Worm (Caenorhabditis elegans) whole organism, L4 larva: ENCODE measurements around the gene C10G8.4.

Source experiments
- D1046.2 ChIP-seq: fragments of 200-800 bp; sonication (Bioruptor generic); IDR thresholded peaks from 2 replicates; pipeline ENCODE4 v1.3.6; 2022; ENCODE audit warnings: missing genetic modification characterization, missing compliant biosample characterization
- F37D6.2 ChIP-seq: sonication (generic microtip); optimal IDR thresholded peaks from 2 replicates; lab custom pipeline; 2016; ENCODE audit warnings: mild to moderate bottlenecking, missing genetic modification characterization, missing compliant biosample characterization
- F44E2.7 ChIP-seq: fragments of 200-800 bp; sonication (Bioruptor generic); IDR thresholded peaks from 2 replicates; pipeline ENCODE4 v2.1.2; 2022; ENCODE audit warnings: missing genetic modification characterization, missing compliant biosample characterization
- F49E8.2 ChIP-seq: sonication (generic microtip); optimal IDR thresholded peaks from 2 replicates; lab custom pipeline; 2016; ENCODE audit warnings: missing compliant biosample characterization, mild to moderate bottlenecking, missing genetic modification characterization, borderline replicate concordance
- T20F7.1 ChIP-seq: fragments of 200-800 bp; sonication (Bioruptor generic); optimal IDR thresholded peaks from 2 replicates; lab custom pipeline; 2018; ENCODE audit warnings: mild to moderate bottlenecking, missing genetic modification characterization, missing compliant biosample characterization
- Y5F2A.4 ChIP-seq: fragments of 200-800 bp; sonication (Bioruptor generic); optimal IDR thresholded peaks from 2 replicates; lab custom pipeline; 2018; ENCODE audit warnings: mild to moderate bottlenecking, missing genetic modification characterization, missing compliant biosample characterization
- ZK546.5 ChIP-seq, 2 experiments: sonication (generic microtip); optimal IDR thresholded peaks; 2 replicates each; lab custom pipeline; 2017; ENCODE audit warnings: missing biosample characterization in 2 of 2, missing genetic modification characterization in 2 of 2
- ama-1 ChIP-seq: fragments of 150-350 bp; optimal IDR thresholded peaks from 2 replicates; lab custom pipeline; 2014; ENCODE audit warnings: inconsistent platforms, mixed read lengths
- ceh-20 ChIP-seq: fragments of 200-800 bp; sonication (Bioruptor generic); IDR thresholded peaks from 2 replicates; pipeline ENCODE4 v1.3.6; 2022; ENCODE audit warnings: missing genetic modification reagents, missing genetic modification characterization, missing compliant biosample characterization
- ceh-62 ChIP-seq: sonication (generic microtip); optimal IDR thresholded peaks from 2 replicates; lab custom pipeline; 2017; ENCODE audit warnings: missing biosample characterization, missing genetic modification characterization
- ceh-82 ChIP-seq: sonication (generic microtip); optimal IDR thresholded peaks from 2 replicates; lab custom pipeline; 2017; ENCODE audit warnings: missing biosample characterization, missing genetic modification characterization
- ces-1 ChIP-seq: fragments of 150-350 bp; sonication (generic microtip); optimal IDR thresholded peaks from 4 replicates; lab custom pipeline; 2014; ENCODE audit warnings: missing biosample characterization, missing genetic modification reagents, missing genetic modification characterization
- cey-2 ChIP-seq: sonication (generic microtip); optimal IDR thresholded peaks from 3 replicates; lab custom pipeline; 2017; ENCODE audit warnings: missing genetic modification characterization, mild to moderate bottlenecking, missing compliant biosample characterization, antibody characterized with exemption, borderline replicate concordance; ENCODE audit not compliant: insufficient read depth
- ctbp-1 ChIP-seq: fragments of 200-800 bp; sonication (Bioruptor generic); IDR thresholded peaks from 2 replicates; pipeline ENCODE4 v1.3.6; 2022; ENCODE audit warnings: missing genetic modification reagents, missing genetic modification characterization, missing compliant biosample characterization
- daf-19 ChIP-seq: fragments of 200-800 bp; sonication (Bioruptor generic); conservative IDR thresholded peaks from 2 replicates; pipeline ENCODE4 v1.3.6; 2022; ENCODE audit warnings: missing genetic modification characterization, missing compliant biosample characterization
- daf-8 ChIP-seq: fragments of 200-800 bp; sonication (Bioruptor generic); IDR thresholded peaks from 2 replicates; pipeline ENCODE4 v1.3.6; 2022; ENCODE audit warnings: missing genetic modification characterization, missing compliant biosample characterization
- dpl-1 ChIP-seq: fragments of 150-350 bp; optimal IDR thresholded peaks from 2 replicates; lab custom pipeline; 2014; ENCODE audit warnings: missing biosample characterization, missing genetic modification reagents, missing genetic modification characterization
- dve-1 ChIP-seq: sonication (generic microtip); optimal IDR thresholded peaks from 2 replicates; lab custom pipeline; 2017; ENCODE audit warnings: antibody characterized with exemption, mild to moderate bottlenecking, missing genetic modification characterization, missing compliant biosample characterization; ENCODE audit not compliant: insufficient read depth
- gei-8 ChIP-seq: fragments of 200-800 bp; sonication (Bioruptor generic); optimal IDR thresholded peaks from 2 replicates; lab custom pipeline; 2018; ENCODE audit warnings: mild to moderate bottlenecking, missing genetic modification characterization, missing compliant biosample characterization
- hif-1 ChIP-seq, 2 experiments: sonication (generic microtip); optimal IDR thresholded peaks; 2 replicates each; lab custom pipeline; 2016 to 2017; ENCODE audit warnings: missing compliant biosample characterization in 2 of 2, missing genetic modification characterization in 2 of 2, missing genetic modification reagents in 2 of 2, missing genotype in 2 of 2, mild to moderate bottlenecking in 1 of 2
- hlh-11 ChIP-seq: fragments of 200-800 bp; sonication (Bioruptor generic); optimal IDR thresholded peaks from 2 replicates; lab custom pipeline; 2018; ENCODE audit warnings: mild to moderate bottlenecking, missing genetic modification characterization, missing compliant biosample characterization
- hlh-30 ChIP-seq: sonication (generic microtip); optimal IDR thresholded peaks from 2 replicates; lab custom pipeline; 2017; ENCODE audit warnings: antibody characterized with exemption, mild to moderate bottlenecking, missing genetic modification characterization, missing compliant biosample characterization; ENCODE audit not compliant: insufficient read depth
- jun-1 ChIP-seq: fragments of 150-350 bp; optimal IDR thresholded peaks from 2 replicates; lab custom pipeline; 2014; ENCODE audit warnings: missing biosample characterization, missing genetic modification reagents, missing genetic modification characterization
- lin-13 ChIP-seq: fragments of 150-350 bp; optimal IDR thresholded peaks from 2 replicates; lab custom pipeline; 2014; ENCODE audit warnings: missing biosample characterization, missing genetic modification reagents, missing genetic modification characterization
- lin-15B ChIP-seq: fragments of 150-350 bp; sonication (generic microtip); optimal IDR thresholded peaks from 3 replicates; lab custom pipeline; 2014; ENCODE audit warnings: missing biosample characterization, missing genetic modification characterization
- lin-29 ChIP-seq: fragments of 200-800 bp; sonication (Bioruptor generic); IDR thresholded peaks from 2 replicates; pipeline ENCODE4 v1.3.6; 2022; ENCODE audit warnings: missing genetic modification reagents, missing genetic modification characterization, missing compliant biosample characterization
- lin-38 ChIP-seq: fragments of 200-800 bp; sonication (Bioruptor generic); IDR thresholded peaks from 2 replicates; pipeline ENCODE4 v1.3.6; 2022; ENCODE audit warnings: missing genetic modification reagents, missing genetic modification characterization, missing compliant biosample characterization
- lsy-2 ChIP-seq, 2 experiments: fragments of 150-350 bp in 1 of 2; sonication (generic microtip) in 1 of 2; optimal IDR thresholded peaks; 2 replicates each; lab custom pipeline; 2014 to 2017; ENCODE audit warnings: missing biosample characterization in 2 of 2, missing genetic modification characterization in 2 of 2
- mes-2 ChIP-seq: sonication (generic microtip); optimal IDR thresholded peaks from 2 replicates; lab custom pipeline; 2016; ENCODE audit warnings: missing genotype, mild to moderate bottlenecking, missing genetic modification characterization, missing compliant biosample characterization; ENCODE audit not compliant: poor library complexity, severe bottlenecking
- mxl-3 ChIP-seq: fragments of 200-800 bp; sonication (Bioruptor generic); optimal IDR thresholded peaks from 2 replicates; lab custom pipeline; 2018; ENCODE audit warnings: mild to moderate bottlenecking, missing genetic modification characterization, missing compliant biosample characterization
- nhr-10 ChIP-seq: fragments of 150-350 bp; optimal IDR thresholded peaks from 2 replicates; lab custom pipeline; 2014; ENCODE audit warnings: missing biosample characterization, missing genetic modification characterization
- nhr-11 ChIP-seq: fragments of 150-350 bp; optimal IDR thresholded peaks from 2 replicates; lab custom pipeline; 2014; ENCODE audit warnings: missing biosample characterization, missing genetic modification characterization
- nhr-237 ChIP-seq: sonication (generic microtip); optimal IDR thresholded peaks from 2 replicates; lab custom pipeline; 2017; ENCODE audit warnings: missing biosample characterization, missing genetic modification characterization
- nhr-25 ChIP-seq: sonication (generic microtip); optimal IDR thresholded peaks from 2 replicates; lab custom pipeline; 2017; ENCODE audit warnings: missing genetic modification characterization, mild to moderate bottlenecking, missing compliant biosample characterization, antibody characterized with exemption, moderate library complexity, borderline replicate concordance; ENCODE audit not compliant: insufficient read depth
- nhr-76 ChIP-seq: fragments of 150-350 bp; optimal IDR thresholded peaks from 2 replicates; lab custom pipeline; 2014; ENCODE audit warnings: missing biosample characterization, missing genetic modification characterization
- nhr-77 ChIP-seq: fragments of 150-350 bp; optimal IDR thresholded peaks from 2 replicates; lab custom pipeline; 2014; ENCODE audit warnings: missing biosample characterization, missing genetic modification characterization
- php-3 ChIP-seq: fragments of 200-800 bp; sonication (Bioruptor generic); IDR thresholded peaks from 2 replicates; pipeline ENCODE4 v1.3.6; 2022; ENCODE audit warnings: missing genetic modification reagents, missing genetic modification characterization, missing compliant biosample characterization
- pqm-1 ChIP-seq: sonication (generic microtip); optimal IDR thresholded peaks from 2 replicates; lab custom pipeline; 2017; ENCODE audit warnings: missing biosample characterization, missing genetic modification characterization
- rbr-2 ChIP-seq: sonication (generic microtip); optimal IDR thresholded peaks from 2 replicates; lab custom pipeline; 2016; ENCODE audit warnings: missing genotype, missing genetic modification characterization, missing compliant biosample characterization
- saeg-2 ChIP-seq: fragments of 200-800 bp; sonication (Bioruptor generic); IDR thresholded peaks from 2 replicates; pipeline ENCODE4 v1.3.6; 2022; ENCODE audit warnings: missing genetic modification reagents, missing genetic modification characterization, missing compliant biosample characterization
- snpc-1.2 ChIP-seq: fragments of 200-800 bp; sonication (Bioruptor generic); IDR thresholded peaks from 2 replicates; pipeline ENCODE4 v1.3.6; 2022; ENCODE audit warnings: missing genetic modification reagents, missing genetic modification characterization, missing compliant biosample characterization
- snpc-4 ChIP-seq: fragments of 150-350 bp; optimal IDR thresholded peaks from 2 replicates; lab custom pipeline; 2014; ENCODE audit warnings: missing biosample characterization, missing genetic modification characterization
- unc-39 ChIP-seq: sonication (generic microtip); optimal IDR thresholded peaks from 2 replicates; lab custom pipeline; 2017; ENCODE audit warnings: missing biosample characterization, missing genetic modification characterization
- unc-62 ChIP-seq, 3 experiments: fragments of 150-350 bp in 1 of 3; sonication (generic microtip); optimal IDR thresholded peaks in 2 of 3; peaks in 1 of 3; 1 replicate in 1 of 3; 2 replicates in 2 of 3; lab custom pipeline; 2014 to 2017; ENCODE audit warnings: missing biosample characterization in 3 of 3, missing genetic modification characterization in 3 of 3, missing genetic modification reagents in 3 of 3, missing genotype in 1 of 3
- vab-7 ChIP-seq: fragments of 200-800 bp; sonication (Bioruptor generic); IDR thresholded peaks from 2 replicates; pipeline ENCODE4 v1.3.6; 2022; ENCODE audit warnings: missing genetic modification reagents, missing genetic modification characterization, missing compliant biosample characterization
- zag-1 ChIP-seq: fragments of 150-350 bp; optimal IDR thresholded peaks from 2 replicates; lab custom pipeline; 2014; ENCODE audit warnings: missing biosample characterization, missing genetic modification characterization
- zfp-2 ChIP-seq: sonication (generic microtip); optimal IDR thresholded peaks from 2 replicates; lab custom pipeline; 2016; ENCODE audit warnings: mild to moderate bottlenecking, missing genetic modification characterization, missing compliant biosample characterization
- zfp-3 ChIP-seq: fragments of 200-800 bp; sonication (Bioruptor generic); conservative IDR thresholded peaks from 2 replicates; pipeline ENCODE4 v1.3.6; 2022; ENCODE audit warnings: missing genetic modification reagents, missing genetic modification characterization, missing compliant biosample characterization
- zip-2 ChIP-seq: fragments of 150-350 bp; optimal IDR thresholded peaks from 2 replicates; lab custom pipeline; 2014; ENCODE audit warnings: missing biosample characterization, missing genetic modification characterization
- ztf-7 ChIP-seq: fragments of 150-350 bp; optimal IDR thresholded peaks from 2 replicates; lab custom pipeline; 2014; ENCODE audit warnings: missing biosample characterization, missing genetic modification characterization

Gene C10G8.4

ce11 chrV:5329677-5330266 is 18.0 kb downstream of the C10G8.4 start:
- TF ChIP-seq vab-7 (GFP tag; lab: Robert Waterston, UW) (0 out of 2 replicates have a peak, but pooled peaks have one; percentile 37), Y5F2A.4 (GFP tag; lab: Kevin White, UChicago) (no peak), mes-2 (peak; percentile 35), nhr-10 (tag; lab: Kevin White, UChicago) (no peak), F37D6.2 (tag; lab: Kevin White, UChicago) (no peak), hlh-30 (no peak), nhr-25 (tag; lab: Kevin White, UChicago) (no peak), ZK546.5 (tag; optimal IDR thresholded peaks at IDR 0.05; lab: Kevin White, UChicago) (no peak), nhr-76 (tag; lab: Kevin White, UChicago) (no peak), lsy-2 (tag; optimal IDR thresholded peaks at IDR 0.05; lab: Kevin White, UChicago) (no peak), daf-19 (GFP tag; lab: Robert Waterston, UW) (no peak), F49E8.2 (tag; lab: Kevin White, UChicago) (no peak), ceh-82 (tag; lab: Kevin White, UChicago) (no peak), php-3 (GFP tag; lab: Robert Waterston, UW) (no peak), jun-1 (tag; lab: Kevin White, UChicago) (no peak), zfp-3 (no peak), hlh-11 (tag; lab: Kevin White, UChicago) (peak; percentile 85), zfp-2 (tag; lab: Kevin White, UChicago) (no peak), T20F7.1 (no peak), unc-62 (GFP tag; optimal IDR thresholded peaks at IDR 0.05 in 1 of 2; lab: Kevin White, UChicago) (peak in 1 of 2 experiments; percentile 41), unc-62 (tag; optimal IDR thresholded peaks at IDR 0.05; lab: Kevin White, UChicago) (no peak), gei-8 (GFP tag; lab: Kevin White, UChicago) (peak; percentile 28), cey-2 (tag; lab: Kevin White, UChicago) (no peak), daf-8 (GFP tag; lab: Robert Waterston, UW) (no peak), unc-39 (no peak), saeg-2 (no peak), nhr-237 (tag; lab: Kevin White, UChicago) (no peak), dve-1 (peak; percentile 55), dpl-1 (GFP tag; lab: Kevin White, UChicago) (no peak), D1046.2 (GFP tag; lab: Robert Waterston, UW) (0 out of 2 replicates have a peak, but pooled peaks have one; percentile 47), ama-1 (no peak), nhr-77 (peak; percentile 60), ceh-62 (tag; lab: Kevin White, UChicago) (no peak), zag-1 (no peak), pqm-1 (peak; percentile 17), mxl-3 (GFP tag; lab: Kevin White, UChicago) (peak; percentile 4), zip-2 (tag; lab: Kevin White, UChicago) (no peak), hif-1 (tag; optimal IDR thresholded peaks at IDR 0.05; lab: Kevin White, UChicago) (no peak), nhr-11 (tag; lab: Kevin White, UChicago) (no peak), ceh-20 (GFP tag; lab: Robert Waterston, UW) (0 out of 2 replicates have a peak, but pooled peaks have one; percentile 21), ztf-7 (no peak), rbr-2 (tag; lab: Kevin White, UChicago) (peak; percentile 29), snpc-4 (tag; lab: Kevin White, UChicago) (no peak), lin-15B (tag; lab: Kevin White, UChicago) (no peak), lin-13 (peak; percentile 28), snpc-1.2 (GFP tag; lab: Robert Waterston, UW) (no peak; the same call in 1 of the 2 replicates), lin-29 (GFP tag; lab: Robert Waterston, UW) (no peak), ces-1 (GFP tag; lab: Kevin White, UChicago) (no peak), F44E2.7 (GFP tag; lab: Robert Waterston, UW) (no peak), ctbp-1 (GFP tag; lab: Robert Waterston, UW) (no peak), lin-38 (GFP tag; lab: Robert Waterston, UW) (no peak)
